Worm (Caenorhabditis elegans) whole organism, young adult: ENCODE results near the gene sma-3.

Source experiments
- B0035.1 ChIP-seq: sonication (generic microtip); optimal IDR thresholded peaks from 2 replicates; lab custom pipeline; 2016; ENCODE audit warnings: missing genetic modification characterization, mild to moderate bottlenecking, missing compliant biosample characterization, missing genotype, missing genetic modification reagents
- C17E4.6 ChIP-seq: fragments of 200-800 bp; sonication (Bioruptor generic); IDR thresholded peaks from 2 replicates; pipeline ENCODE4 v1.3.6; 2022; ENCODE audit warnings: missing genetic modification reagents, missing genetic modification characterization, missing compliant biosample characterization
- F33H1.4 ChIP-seq: fragments of 200-800 bp; sonication (Bioruptor generic); IDR thresholded peaks from 2 replicates; pipeline ENCODE4 v1.3.6; 2022; ENCODE audit warnings: missing genetic modification reagents, missing genetic modification characterization, missing compliant biosample characterization
- F37B4.10 ChIP-seq: fragments of 200-800 bp; sonication (Bioruptor generic); IDR thresholded peaks from 2 replicates; pipeline ENCODE4 v1.3.6; 2022; ENCODE audit warnings: missing genetic modification characterization, missing compliant biosample characterization
- F49E8.2 ChIP-seq: sonication (generic microtip); optimal IDR thresholded peaks from 3 replicates; lab custom pipeline; 2017; ENCODE audit warnings: missing genetic modification characterization, mild to moderate bottlenecking, missing compliant biosample characterization, antibody characterized with exemption, moderate library complexity; ENCODE audit not compliant: insufficient read depth
- K12H6.12 ChIP-seq: fragments of 200-800 bp; sonication (Bioruptor generic); optimal IDR thresholded peaks from 2 replicates; lab custom pipeline; 2018; ENCODE audit warnings: mild to moderate bottlenecking, missing genetic modification characterization, missing compliant biosample characterization
- T07F8.4 ChIP-seq: sonication (generic microtip); optimal IDR thresholded peaks from 2 replicates; lab custom pipeline; 2016; ENCODE audit warnings: mild to moderate bottlenecking, missing genetic modification characterization, moderate library complexity, missing compliant biosample characterization
- T26A5.8 ChIP-seq: sonication (generic microtip); optimal IDR thresholded peaks from 2 replicates; lab custom pipeline; 2016; ENCODE audit warnings: missing genetic modification characterization, missing compliant biosample characterization
- Y53F4B.3 ChIP-seq: fragments of 200-800 bp; sonication (Bioruptor generic); IDR thresholded peaks from 2 replicates; pipeline ENCODE4 v1.3.6; 2022; ENCODE audit warnings: missing genetic modification reagents, missing genetic modification characterization, missing compliant biosample characterization
- Y53G8AR.9 ChIP-seq: fragments of 200-800 bp; sonication (Bioruptor generic); conservative IDR thresholded peaks from 2 replicates; pipeline ENCODE4 v1.3.6; 2022; ENCODE audit warnings: missing genetic modification reagents, missing genetic modification characterization, missing compliant biosample characterization
- Y67H2A.10 ChIP-seq: fragments of 200-800 bp; sonication (Bioruptor generic); conservative IDR thresholded peaks from 2 replicates; pipeline ENCODE4 v1.3.6; 2022; ENCODE audit warnings: missing genetic modification reagents, missing genetic modification characterization, missing compliant biosample characterization
- Y79H2A.3 ChIP-seq: fragments of 200-800 bp; sonication (Bioruptor generic); conservative IDR thresholded peaks from 2 replicates; pipeline ENCODE4 v1.3.6; 2022; ENCODE audit warnings: missing genetic modification reagents, missing genetic modification characterization, missing compliant biosample characterization
- Y95B8A.8 ChIP-seq: fragments of 200-800 bp; sonication (Bioruptor generic); IDR thresholded peaks from 2 replicates; pipeline ENCODE4 v1.3.6; 2022; ENCODE audit warnings: missing genetic modification reagents, missing genetic modification characterization, missing compliant biosample characterization
- akir-1 ChIP-seq: fragments of 200-800 bp; sonication (Bioruptor generic); optimal IDR thresholded peaks from 2 replicates; lab custom pipeline; 2018; ENCODE audit warnings: mild to moderate bottlenecking, missing genetic modification characterization, moderate library complexity, missing compliant biosample characterization
- aptf-3 ChIP-seq: fragments of 200-800 bp; sonication (Bioruptor generic); IDR thresholded peaks from 2 replicates; pipeline ENCODE4 v1.3.6; 2022; ENCODE audit warnings: missing genetic modification characterization, missing compliant biosample characterization
- atf-7 ChIP-seq: sonication (generic microtip); optimal IDR thresholded peaks from 2 replicates; lab custom pipeline; 2017; ENCODE audit warnings: mild to moderate bottlenecking, missing genetic modification characterization, missing compliant biosample characterization
- athp-1 ChIP-seq: sonication (generic microtip); optimal IDR thresholded peaks from 2 replicates; lab custom pipeline; 2017; ENCODE audit warnings: mild to moderate bottlenecking, missing genetic modification characterization, missing compliant biosample characterization
- attf-6 ChIP-seq: fragments of 200-800 bp; sonication (Bioruptor generic); IDR thresholded peaks from 2 replicates; pipeline ENCODE4 v1.3.6; 2022; ENCODE audit warnings: missing genetic modification reagents, missing genetic modification characterization, missing compliant biosample characterization
- ccch-3 ChIP-seq: fragments of 200-800 bp; sonication (Bioruptor generic); optimal IDR thresholded peaks from 2 replicates; lab custom pipeline; 2018; ENCODE audit warnings: mild to moderate bottlenecking, missing genetic modification characterization, missing compliant biosample characterization
- cebp-2 ChIP-seq: fragments of 200-800 bp; sonication (Bioruptor generic); IDR thresholded peaks from 2 replicates; pipeline ENCODE4 v1.3.6; 2022; ENCODE audit warnings: missing genetic modification characterization, missing compliant biosample characterization
- ceh-79 ChIP-seq: sonication (generic microtip); optimal IDR thresholded peaks from 2 replicates; lab custom pipeline; 2017; ENCODE audit warnings: mild to moderate bottlenecking, missing genetic modification characterization, missing compliant biosample characterization
- chd-7 ChIP-seq: sonication (generic microtip); optimal IDR thresholded peaks from 2 replicates; lab custom pipeline; 2016; ENCODE audit warnings: mild to moderate bottlenecking, missing genetic modification characterization, moderate library complexity, missing compliant biosample characterization
- die-1 ChIP-seq: sonication (generic microtip); optimal IDR thresholded peaks from 2 replicates; lab custom pipeline; 2016; ENCODE audit warnings: missing genotype, mild to moderate bottlenecking, missing genetic modification characterization, missing compliant biosample characterization
- dox-1 ChIP-seq: fragments of 200-800 bp; sonication (Bioruptor generic); IDR thresholded peaks from 2 replicates; pipeline ENCODE4 v1.3.6; 2022; ENCODE audit warnings: missing genetic modification reagents, missing genetic modification characterization, missing compliant biosample characterization
- efl-1 ChIP-seq: fragments of 150-350 bp; optimal IDR thresholded peaks from 2 replicates; lab custom pipeline; 2014; ENCODE audit warnings: missing biosample characterization, missing genetic modification reagents, missing genetic modification characterization
- egl-44 ChIP-seq: fragments of 200-800 bp; sonication (Bioruptor generic); IDR thresholded peaks from 2 replicates; pipeline ENCODE4 v1.3.6; 2022; ENCODE audit warnings: missing genetic modification reagents, missing genetic modification characterization, missing compliant biosample characterization
- egrh-3 ChIP-seq: fragments of 200-800 bp; sonication (Bioruptor generic); IDR thresholded peaks from 2 replicates; pipeline ENCODE4 v1.3.6; 2022; ENCODE audit warnings: missing genetic modification reagents, missing genetic modification characterization, missing compliant biosample characterization
- fkh-3 ChIP-seq: sonication (generic microtip); optimal IDR thresholded peaks from 2 replicates; lab custom pipeline; 2016; ENCODE audit warnings: mild to moderate bottlenecking, missing genetic modification characterization, missing compliant biosample characterization
- hlh-26 ChIP-seq: fragments of 200-800 bp; sonication (Bioruptor generic); conservative IDR thresholded peaks from 2 replicates; pipeline ENCODE4 v1.3.6; 2022; ENCODE audit warnings: missing genetic modification reagents, missing genetic modification characterization, missing compliant biosample characterization
- hsf-1 ChIP-seq: fragments of 200-800 bp; sonication (Bioruptor generic); IDR thresholded peaks from 2 replicates; pipeline ENCODE4 v1.3.6; 2022; ENCODE audit warnings: missing genetic modification reagents, missing genetic modification characterization, missing compliant biosample characterization
- lir-1 ChIP-seq: fragments of 200-800 bp; sonication (Bioruptor generic); conservative IDR thresholded peaks from 2 replicates; pipeline ENCODE4 v1.3.6; 2022; ENCODE audit warnings: missing genetic modification reagents, missing genetic modification characterization, missing compliant biosample characterization
- lsy-27 ChIP-seq: sonication (generic microtip); optimal IDR thresholded peaks from 2 replicates; lab custom pipeline; 2017; ENCODE audit warnings: missing genetic modification characterization, mild to moderate bottlenecking, missing compliant biosample characterization, antibody characterized with exemption, missing genotype, borderline replicate concordance; ENCODE audit not compliant: insufficient read depth
- mcd-1 ChIP-seq: fragments of 200-800 bp; sonication (Bioruptor generic); IDR thresholded peaks from 2 replicates; pipeline ENCODE4 v1.3.6; 2022; ENCODE audit warnings: missing genetic modification reagents, missing genetic modification characterization, missing compliant biosample characterization
- mxl-1 ChIP-seq: sonication (generic microtip); optimal IDR thresholded peaks from 2 replicates; lab custom pipeline; 2016; ENCODE audit warnings: missing genetic modification characterization, missing compliant biosample characterization
- nfya-2 ChIP-seq: fragments of 200-800 bp; sonication (Bioruptor generic); IDR thresholded peaks from 2 replicates; pipeline ENCODE4 v1.3.6; 2022; ENCODE audit warnings: missing genetic modification reagents, missing genetic modification characterization, missing compliant biosample characterization
- nhr-120 ChIP-seq: fragments of 200-800 bp; sonication (Bioruptor generic); IDR thresholded peaks from 2 replicates; pipeline ENCODE4 v1.3.6; 2022; ENCODE audit warnings: missing genetic modification characterization, missing compliant biosample characterization
- nhr-27 ChIP-seq: fragments of 200-800 bp; sonication (Bioruptor generic); optimal IDR thresholded peaks from 2 replicates; lab custom pipeline; 2018; ENCODE audit warnings: mild to moderate bottlenecking, missing genetic modification characterization, moderate library complexity, missing compliant biosample characterization
- nhr-90 ChIP-seq: sonication (generic microtip); optimal IDR thresholded peaks from 2 replicates; lab custom pipeline; 2016; ENCODE audit warnings: missing genotype, mild to moderate bottlenecking, missing genetic modification characterization, missing compliant biosample characterization
- rcor-1 ChIP-seq: fragments of 200-800 bp; sonication (Bioruptor generic); IDR thresholded peaks from 2 replicates; pipeline ENCODE4 v1.3.6; 2022; ENCODE audit warnings: missing genetic modification reagents, missing genetic modification characterization, missing compliant biosample characterization
- rec-8 ChIP-seq, 2 experiments: sonication (generic microtip); optimal IDR thresholded peaks; 2 replicates each; lab custom pipeline; 2016; ENCODE audit warnings: mild to moderate bottlenecking in 2 of 2, missing genetic modification characterization in 2 of 2, missing genetic modification reagents in 2 of 2, missing genotype in 2 of 2, missing biosample characterization in 1 of 2, missing compliant biosample characterization in 1 of 2, moderate library complexity in 1 of 2
- repo-1 ChIP-seq: sonication (generic microtip); optimal IDR thresholded peaks from 2 replicates; lab custom pipeline; 2017; ENCODE audit warnings: mild to moderate bottlenecking, missing genetic modification characterization, missing compliant biosample characterization
- snpc-4 ChIP-seq, 5 experiments: fragments of 150-350 bp in 1 of 5; sonication (generic microtip) in 4 of 5; optimal IDR thresholded peaks; 2 replicates each; lab custom pipeline; 2014 to 2018; ENCODE audit warnings: missing genetic modification characterization in 5 of 5, missing biosample characterization in 3 of 5, antibody characterized with exemption in 2 of 5, mild to moderate bottlenecking in 2 of 5, missing compliant biosample characterization in 2 of 5, missing genotype in 2 of 5, moderate library complexity in 2 of 5, missing genetic modification reagents in 1 of 5
- somi-1 ChIP-seq: fragments of 200-800 bp; sonication (Bioruptor generic); optimal IDR thresholded peaks from 2 replicates; lab custom pipeline; 2018; ENCODE audit warnings: mild to moderate bottlenecking, missing genetic modification characterization, missing compliant biosample characterization
- unc-130 ChIP-seq: sonication (generic microtip); optimal IDR thresholded peaks from 2 replicates; lab custom pipeline; 2016; ENCODE audit warnings: missing genetic modification reagents, missing genetic modification characterization, missing compliant biosample characterization
- zfh-2 ChIP-seq: fragments of 200-800 bp; sonication (Bioruptor generic); conservative IDR thresholded peaks from 2 replicates; pipeline ENCODE4 v1.3.6; 2022; ENCODE audit warnings: missing genetic modification reagents, missing genetic modification characterization, missing compliant biosample characterization
- zim-3 ChIP-seq: sonication (generic microtip); optimal IDR thresholded peaks from 2 replicates; lab custom pipeline; 2017; ENCODE audit warnings: mild to moderate bottlenecking, missing genetic modification characterization, moderate library complexity, missing compliant biosample characterization
- ztf-25 ChIP-seq: fragments of 200-800 bp; sonication (Bioruptor generic); IDR thresholded peaks from 2 replicates; pipeline ENCODE4 v1.3.6; 2022; ENCODE audit warnings: missing genetic modification reagents, missing genetic modification characterization, missing compliant biosample characterization
- ztf-26 ChIP-seq: sonication (generic microtip); optimal IDR thresholded peaks from 2 replicates; lab custom pipeline; 2017; ENCODE audit warnings: missing genetic modification characterization, missing compliant biosample characterization
- ztf-6 ChIP-seq: fragments of 200-800 bp; sonication (Bioruptor generic); IDR thresholded peaks from 2 replicates; pipeline ENCODE4 v1.3.6; 2022; ENCODE audit warnings: missing genetic modification reagents, missing genetic modification characterization, missing compliant biosample characterization

sma-3 gene

DNA sequence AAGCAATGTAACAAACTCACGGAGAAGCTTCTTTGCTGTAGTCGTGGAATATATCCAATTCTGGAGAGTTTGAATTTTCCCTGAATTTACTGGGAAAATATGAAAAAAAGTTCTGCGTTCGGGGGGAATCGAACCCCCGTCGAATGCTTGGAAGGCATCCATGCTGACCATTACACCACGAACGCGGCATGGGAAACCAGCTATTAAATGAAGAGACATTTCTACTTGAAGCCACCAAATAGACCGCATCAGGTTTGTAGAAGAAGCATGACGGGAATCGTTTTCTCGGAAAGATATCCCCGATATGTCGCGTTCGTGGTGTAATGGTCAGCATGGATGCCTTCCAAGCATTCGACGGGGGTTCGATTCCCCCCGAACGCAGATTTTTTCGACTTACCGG is 24.7 kb upstream of the sma-3 start (continued):
- TF ChIP-seq die-1 (tag; lab: Kevin White, UChicago) (peak; percentile 75), Y79H2A.3 (GFP tag; lab: Robert Waterston, UW) (no peak), snpc-4 (GFP tag; optimal IDR thresholded peaks at IDR 0.05; lab: Kevin White, UChicago) (peak; percentile 16), snpc-4 (tag; optimal IDR thresholded peaks at IDR 0.05; lab: Kevin White, UChicago) (peak in 3 of 4 experiments; percentile 15 to 45 (median 31)), ztf-25 (GFP tag; lab: Robert Waterston, UW) (0 out of 2 replicates have a peak, but pooled peaks have one; percentile 7), nhr-120 (GFP tag; lab: Robert Waterston, UW) (no peak), Y67H2A.10 (GFP tag; lab: Robert Waterston, UW) (no peak), nhr-90 (peak; percentile 75), unc-130 (GFP tag; lab: Kevin White, UChicago) (no peak), lsy-27 (no peak), nfya-2 (GFP tag; lab: Robert Waterston, UW) (no peak), ztf-6 (no peak), Y53F4B.3 (GFP tag; lab: Robert Waterston, UW) (no peak), T07F8.4 (tag; lab: Kevin White, UChicago) (peak; percentile 21), nhr-27 (no peak), mxl-1 (tag; lab: Kevin White, UChicago) (peak; percentile 9), T26A5.8 (tag; lab: Kevin White, UChicago) (no peak), hlh-26 (GFP tag; lab: Robert Waterston, UW) (no peak), egrh-3 (GFP tag; lab: Robert Waterston, UW) (no peak), K12H6.12 (tag; lab: Kevin White, UChicago) (peak; percentile 13), Y53G8AR.9 (GFP tag; lab: Robert Waterston, UW) (no peak), attf-6 (GFP tag; lab: Robert Waterston, UW) (peak; percentile 53; the same call in 1 of the 2 replicates), dox-1 (GFP tag; lab: Robert Waterston, UW) (no peak), hsf-1 (no peak), ceh-79 (no peak), rcor-1 (peak; percentile 19; the same call in 1 of the 2 replicates), C17E4.6 (GFP tag; lab: Robert Waterston, UW) (no peak), somi-1 (GFP tag; lab: Kevin White, UChicago) (no peak), fkh-3 (tag; lab: Kevin White, UChicago) (no peak), cebp-2 (GFP tag; lab: Robert Waterston, UW) (no peak), rec-8 (tag; optimal IDR thresholded peaks at IDR 0.05; lab: Kevin White, UChicago) (peak in 1 of 2 experiments; percentile 43), lir-1 (GFP tag; lab: Robert Waterston, UW) (no peak), zfh-2 (GFP tag; lab: Robert Waterston, UW) (no peak), akir-1 (GFP tag; lab: Kevin White, UChicago) (no peak), atf-7 (no peak), F33H1.4 (GFP tag; lab: Robert Waterston, UW) (no peak), egl-44 (0 out of 2 replicates have a peak, but pooled peaks have one; percentile 83), aptf-3 (GFP tag; lab: Robert Waterston, UW) (no peak), ztf-26 (tag; lab: Kevin White, UChicago) (peak; percentile 26), zim-3 (tag; lab: Kevin White, UChicago) (peak; percentile 10), mcd-1 (peak; percentile 43; the same call in 1 of the 2 replicates), B0035.1 (tag; lab: Kevin White, UChicago) (no peak), F49E8.2 (tag; lab: Kevin White, UChicago) (no peak), repo-1 (no peak), efl-1 (no peak), Y95B8A.8 (no peak), athp-1 (tag; lab: Kevin White, UChicago) (peak; percentile 38), chd-7 (tag; lab: Kevin White, UChicago) (no peak), ccch-3 (GFP tag; lab: Kevin White, UChicago) (no peak), F37B4.10 (no peak)
